Worm (Caenorhabditis elegans) whole organism, midembryonic: ENCODE data around the gene R05F9.9.

ENCODE experiments used
- cog-1 ChIP-seq: sonication (generic microtip); optimal IDR thresholded peaks from 2 replicates; lab custom pipeline; 2016; ENCODE audit warnings: missing genetic modification characterization, missing compliant biosample characterization
- flt-1 ChIP-seq: fragments of 200-800 bp; sonication (Bioruptor generic); IDR thresholded peaks from 2 replicates; pipeline ENCODE4 v1.3.6; 2022; ENCODE audit warnings: missing genetic modification characterization, missing compliant biosample characterization
- med-1 ChIP-seq: sonication (generic microtip); optimal IDR thresholded peaks from 2 replicates; lab custom pipeline; 2017; ENCODE audit warnings: missing genetic modification characterization, mild to moderate bottlenecking, missing compliant biosample characterization, antibody characterized with exemption, missing genetic modification reagents; ENCODE audit not compliant: insufficient read depth
- tab-1 ChIP-seq: fragments of 200-800 bp; sonication (Bioruptor generic); IDR thresholded peaks from 2 replicates; pipeline ENCODE4 v1.3.6; 2022; ENCODE audit warnings: missing genetic modification characterization, missing compliant biosample characterization
- ztf-23 ChIP-seq: fragments of 200-800 bp; sonication (Bioruptor generic); IDR thresholded peaks from 2 replicates; pipeline ENCODE4 v1.3.6; 2022; ENCODE audit warnings: missing genetic modification reagents, missing genetic modification characterization, missing compliant biosample characterization

DNA sequence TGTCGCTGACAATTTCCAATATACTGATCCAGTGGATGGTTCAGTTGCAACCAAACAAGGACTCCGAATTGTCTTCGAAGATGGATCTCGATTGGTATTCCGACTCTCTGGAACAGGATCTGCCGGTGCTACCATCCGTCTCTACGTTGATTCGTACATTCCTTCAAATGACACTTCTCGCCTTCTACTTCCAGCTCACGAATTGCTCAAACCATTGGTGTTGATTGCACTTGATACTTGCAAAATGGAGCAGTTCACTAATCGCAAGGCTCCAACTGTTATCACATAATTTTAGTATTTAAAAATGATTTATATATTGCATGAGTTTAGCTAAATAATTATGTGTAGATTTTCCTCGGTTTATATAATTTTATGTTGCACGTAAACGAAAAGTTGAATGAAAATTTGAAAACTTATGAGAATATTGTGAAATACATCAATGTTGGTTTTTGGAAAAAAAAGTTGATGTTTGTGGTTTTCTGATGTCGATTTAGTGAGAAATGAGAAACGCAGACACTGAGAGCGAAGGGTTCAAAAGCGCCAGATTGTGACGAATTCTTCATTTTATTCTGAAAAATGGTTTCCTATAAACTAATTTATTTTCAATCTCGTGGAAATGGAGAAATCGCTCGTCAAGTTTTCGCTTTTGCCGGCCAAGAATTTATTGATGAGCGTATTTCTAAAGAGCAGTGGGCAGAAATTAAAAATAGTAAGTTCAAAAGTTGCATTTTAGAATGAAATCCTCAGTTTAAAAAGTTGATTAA lies 10.7 kb downstream of the R05F9.9 start, which contains the start of gene gst-9:
- TF ChIP-seq tab-1 (GFP tag; lab: Robert Waterston, UW) (no peak), flt-1 (no peak), cog-1 (tag; lab: Kevin White, UChicago) (no peak), ztf-23 (GFP tag; lab: Robert Waterston, UW) (no peak), med-1 (GFP tag; lab: Kevin White, UChicago) (no peak)
